Worm (Caenorhabditis elegans): ENCODE measurements around the gene srlf-13.
A peak's percentile ranks its signal among the peaks of the same experiment; 100 is the strongest.

Gene srlf-13

DNA sequence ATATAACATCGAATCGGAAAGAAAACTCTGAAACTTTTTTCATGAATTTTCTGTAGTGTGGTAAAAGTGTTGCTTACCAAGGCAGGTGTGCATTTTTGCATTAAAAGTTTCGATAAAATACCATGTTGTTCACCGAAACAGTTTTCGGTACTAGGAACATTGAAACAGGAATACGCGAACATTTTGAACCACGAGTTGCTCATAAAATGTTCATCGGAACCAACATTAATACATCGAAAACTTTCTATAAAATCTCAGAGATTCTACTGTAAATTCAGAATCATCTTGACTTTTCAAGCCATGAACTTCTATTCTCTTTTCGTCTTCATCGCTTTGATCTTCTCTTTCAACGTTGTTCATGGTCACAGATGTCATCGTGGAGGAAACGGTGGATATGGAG, 16.1 kb downstream of the srlf-13 start, which contains the start of gene fipr-15:
Gene fipr-15, plus strand, starts transcription at position 301 of the 400 bp plus-strand sequence.
- TF ChIP-seq lin-1 (GFP tag; IDR thresholded peaks at IDR 0.05) (no peak), dve-1 (tag; optimal IDR thresholded peaks at IDR 0.05; ENCODE audit: insufficient read depth) (no peak), nhr-6 (tag; optimal IDR thresholded peaks at IDR 0.05) (no peak), F37D6.2 (tag; optimal IDR thresholded peaks at IDR 0.05) (no peak), dmd-8 (GFP tag; IDR thresholded peaks at IDR 0.05) (no peak), unc-62 (GFP tag; optimal IDR thresholded peaks at IDR 0.05 in 1 of 2) (no peak), unc-62 (tag; optimal IDR thresholded peaks at IDR 0.05) (no peak), ceh-62 (tag; optimal IDR thresholded peaks at IDR 0.05) (no peak)

DNA sequence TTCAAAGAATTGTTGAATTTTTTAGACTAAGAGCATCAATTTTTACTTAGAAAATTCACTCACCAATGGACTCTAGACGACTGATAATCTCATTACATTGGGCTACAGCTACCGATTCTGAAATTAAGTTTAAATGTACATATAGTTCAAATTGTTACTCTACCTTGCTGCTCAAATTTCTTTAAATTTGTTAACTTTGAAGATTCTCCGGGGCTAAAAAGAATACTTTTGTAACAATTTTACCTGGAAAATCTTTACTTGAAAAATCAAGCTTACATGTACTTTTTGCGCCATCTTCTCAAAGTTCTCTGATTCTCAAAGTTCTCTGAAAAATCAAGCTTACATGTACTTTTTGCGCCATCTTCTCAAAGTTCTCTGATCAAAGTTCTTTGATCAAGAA, 16.9 kb downstream of the srlf-13 start, which contains the start of gene sdz-13:
Gene sdz-13, minus strand, starts transcription at position 101 of the 400 bp plus-strand sequence.
- TF ChIP-seq dve-1 (tag; optimal IDR thresholded peaks at IDR 0.05; ENCODE audit: insufficient read depth), result no peak
- TF ChIP-seq zip-2 (tag; optimal IDR thresholded peaks at IDR 0.05), result no peak
- TF ChIP-seq skn-1 (tag; optimal IDR thresholded peaks at IDR 0.05), result no peak
- no peak for TF ChIP-seq hlh-11 (tag; optimal IDR thresholded peaks at IDR 0.05)
- no peak for TF ChIP-seq mes-2 (tag; optimal IDR thresholded peaks at IDR 0.05; ENCODE audit: poor library complexity, severe bottlenecking)
- no peak for TF ChIP-seq nhr-237 (tag; optimal IDR thresholded peaks at IDR 0.05)
- no peak for TF ChIP-seq Y5F2A.4 (GFP tag; optimal IDR thresholded peaks at IDR 0.05)
- TF ChIP-seq mdl-1 (tag; optimal IDR thresholded peaks at IDR 0.05), result no peak
- TF ChIP-seq ztf-11 (tag; optimal IDR thresholded peaks at IDR 0.05), result no peak
- no peak for TF ChIP-seq pha-4 (GFP tag; IDR thresholded peaks at IDR 0.05)
- no peak for TF ChIP-seq pha-4 (tag; optimal IDR thresholded peaks at IDR 0.05)
- TF ChIP-seq ceh-28 (tag; optimal IDR thresholded peaks at IDR 0.05), result no peak
- TF ChIP-seq lsy-2 (tag; optimal IDR thresholded peaks at IDR 0.05), result no peak
- TF ChIP-seq egl-43 (GFP tag; IDR thresholded peaks at IDR 0.05), result no peak
- TF ChIP-seq egl-27 (tag; optimal IDR thresholded peaks at IDR 0.05), result no peak

DNA sequence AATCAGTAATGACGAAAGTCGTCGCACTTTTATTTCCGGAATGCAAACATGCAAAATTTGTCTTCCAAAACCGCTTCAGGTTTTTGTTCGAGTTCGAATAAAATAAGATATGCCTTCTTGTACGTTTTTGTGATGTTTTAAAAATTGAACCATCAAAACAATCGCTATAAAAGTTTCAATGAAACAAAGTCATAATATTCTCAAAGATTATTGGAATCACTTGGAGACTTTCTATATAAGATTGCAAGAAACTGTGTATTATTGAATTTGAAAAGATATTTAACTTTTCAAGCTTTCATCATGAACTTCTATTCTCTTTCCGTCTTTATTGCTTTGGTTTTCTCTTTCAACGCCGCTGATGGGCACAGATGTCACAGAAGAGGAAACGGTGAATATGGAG, 19.6 kb downstream of the srlf-13 start, which contains the start of gene fipr-14:
Gene fipr-14, plus strand, starts transcription at position 301 of the 400 bp plus-strand sequence.
- TF ChIP-seq dmd-6 (GFP tag; IDR thresholded peaks at IDR 0.05) (no peak), unc-62 (GFP tag; optimal IDR thresholded peaks at IDR 0.05 in 1 of 2) (peak in 1 of 2 experiments; percentile 65), unc-62 (tag; optimal IDR thresholded peaks at IDR 0.05) (no peak)

DNA sequence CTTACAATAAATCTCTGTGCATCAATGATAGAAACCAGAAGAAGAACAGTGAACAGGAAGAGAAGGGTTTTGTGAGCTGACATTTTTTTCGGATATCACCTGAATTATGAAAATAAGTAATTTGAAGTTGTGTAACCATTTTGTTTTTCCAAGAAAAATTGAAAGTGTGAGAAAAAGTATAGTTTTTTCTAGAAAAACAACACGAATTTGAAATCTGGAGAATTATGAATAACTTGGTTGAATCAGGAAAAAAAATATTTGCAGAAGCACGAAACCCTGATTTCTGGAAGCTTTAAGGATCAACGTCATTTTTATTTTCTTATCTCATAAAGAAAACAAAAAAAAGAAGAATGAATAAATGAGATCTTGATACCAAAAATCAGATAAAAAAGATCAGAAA, 21.9 kb downstream of the srlf-13 start, which contains the start of gene F13E9.12:
Gene F13E9.12, minus strand, starts transcription at position 101 of the 400 bp plus-strand sequence.
- TF ChIP-seq nhr-77 (tag; optimal IDR thresholded peaks at IDR 0.05), result no peak
- no peak for TF ChIP-seq ama-1 (optimal IDR thresholded peaks at IDR 0.05)
- TF ChIP-seq R02D3.7 (tag; optimal IDR thresholded peaks at IDR 0.05), result no peak
- TF ChIP-seq mxl-2 (GFP tag; conservative IDR thresholded peaks at IDR 0.05), result no peak
- TF ChIP-seq zip-2 (tag; optimal IDR thresholded peaks at IDR 0.05), result no peak
- no peak for TF ChIP-seq ceh-20 (GFP tag; IDR thresholded peaks at IDR 0.05)

DNA sequence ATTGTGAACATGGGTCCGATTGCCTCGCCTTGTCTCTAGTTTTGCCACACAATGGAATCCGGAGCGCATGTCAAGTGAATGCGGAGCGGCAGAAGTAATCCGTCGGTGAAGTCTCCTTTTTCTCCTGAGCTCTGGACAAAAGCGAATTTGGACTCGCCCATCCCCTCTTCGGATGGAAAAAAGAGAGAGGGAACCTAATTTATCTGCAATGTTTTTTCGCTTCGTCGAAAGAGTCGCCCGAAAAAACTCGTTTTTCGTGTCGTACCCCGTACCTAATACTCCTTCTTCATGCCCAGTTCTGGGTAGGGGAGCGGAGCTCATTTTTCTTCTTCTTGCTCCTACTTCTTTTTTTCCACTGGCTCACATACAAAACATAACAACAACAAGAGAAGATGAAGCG, 26.3 kb downstream of the srlf-13 start:
- no peak for TF ChIP-seq lin-29 (GFP tag; IDR thresholded peaks at IDR 0.05)

DNA sequence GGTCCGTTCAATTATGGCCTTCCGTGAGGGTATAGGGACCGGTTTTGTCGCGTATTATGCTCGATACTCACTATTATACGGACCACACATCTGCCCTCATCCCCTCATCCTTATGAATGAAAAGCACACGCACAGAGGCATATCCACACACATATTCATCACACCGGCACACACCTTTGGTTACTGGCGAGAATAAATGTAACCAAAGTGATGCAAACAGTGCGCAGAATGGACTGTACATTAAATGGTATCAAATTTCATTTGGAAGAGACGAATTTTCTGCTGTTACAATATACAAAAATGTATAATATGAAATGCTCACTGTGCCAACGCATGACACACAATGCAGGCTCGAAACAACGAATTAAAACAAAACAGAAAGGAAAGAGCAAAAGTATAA, 26.8 kb downstream of the srlf-13 start:
- TF ChIP-seq unc-62 (GFP tag; optimal IDR thresholded peaks at IDR 0.05 in 1 of 2) (peak in 1 of 2 experiments; percentile 44), unc-62 (tag; optimal IDR thresholded peaks at IDR 0.05) (no peak), Y48G9A.11 (GFP tag; IDR thresholded peaks at IDR 0.05) (no peak), lin-29 (GFP tag; IDR thresholded peaks at IDR 0.05) (no peak), egl-27 (tag; optimal IDR thresholded peaks at IDR 0.05) (no peak), aha-1 (tag) (peak; percentile 88), ceh-44 (GFP tag; IDR thresholded peaks at IDR 0.05) (no peak), zag-1 (tag; optimal IDR thresholded peaks at IDR 0.05) (no peak), madf-5 (GFP tag; IDR thresholded peaks at IDR 0.05) (no peak)
